Worm (Caenorhabditis elegans): ENCODE results near the gene F44E2.8.

F44E2.8 gene

ce11 chrIII:8824556-8824955 is 25.1 kb downstream of the F44E2.8 start:
- peak; percentile 93 for TF ChIP-seq aha-1 (tag)
- no peak for TF ChIP-seq lin-39 (tag; optimal IDR thresholded peaks at IDR 0.05)
- no peak for TF ChIP-seq cey-2 (tag; optimal IDR thresholded peaks at IDR 0.05; ENCODE audit: borderline replicate concordance, insufficient read depth)
- no peak for TF ChIP-seq mep-1 (tag; optimal IDR thresholded peaks at IDR 0.05)
- no peak for TF ChIP-seq lsy-2 (tag; optimal IDR thresholded peaks at IDR 0.05)
- TF ChIP-seq nhr-237 (tag; optimal IDR thresholded peaks at IDR 0.05), result no peak

DNA sequence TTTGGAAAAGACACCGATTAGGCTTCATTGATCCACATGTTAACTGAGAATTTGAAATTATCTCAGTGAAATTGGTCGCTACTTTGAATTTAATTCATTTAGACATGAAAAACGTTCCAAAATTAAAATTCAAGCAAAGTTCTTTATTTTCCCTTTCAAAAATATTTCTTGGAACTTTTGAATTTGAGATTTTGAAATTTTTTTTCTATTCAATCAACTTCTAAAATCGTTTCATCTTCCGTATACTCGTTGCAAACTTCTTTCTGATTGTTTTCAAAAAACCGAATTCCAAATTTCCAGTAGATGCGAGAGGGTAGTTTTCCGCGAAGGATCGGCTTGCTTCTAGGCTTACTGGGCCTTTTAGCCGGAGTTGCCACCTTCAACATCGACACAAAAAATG is 31.1 kb downstream of the F44E2.8 start, which contains the start of gene pat-2:
Gene pat-2, plus strand, starts transcription at position 301 of the 400 bp plus-strand sequence.
- TF ChIP-seq ces-1 (GFP tag; optimal IDR thresholded peaks at IDR 0.05) (no peak), aha-1 (tag) (peak; percentile 8), mes-2 (tag; optimal IDR thresholded peaks at IDR 0.05; ENCODE audit: poor library complexity, severe bottlenecking) (no peak), daf-16 (GFP tag; optimal IDR thresholded peaks at IDR 0.05) (no peak), daf-16 (tag; optimal IDR thresholded peaks at IDR 0.05) (no peak), lsy-2 (tag; optimal IDR thresholded peaks at IDR 0.05) (no peak)

DNA sequence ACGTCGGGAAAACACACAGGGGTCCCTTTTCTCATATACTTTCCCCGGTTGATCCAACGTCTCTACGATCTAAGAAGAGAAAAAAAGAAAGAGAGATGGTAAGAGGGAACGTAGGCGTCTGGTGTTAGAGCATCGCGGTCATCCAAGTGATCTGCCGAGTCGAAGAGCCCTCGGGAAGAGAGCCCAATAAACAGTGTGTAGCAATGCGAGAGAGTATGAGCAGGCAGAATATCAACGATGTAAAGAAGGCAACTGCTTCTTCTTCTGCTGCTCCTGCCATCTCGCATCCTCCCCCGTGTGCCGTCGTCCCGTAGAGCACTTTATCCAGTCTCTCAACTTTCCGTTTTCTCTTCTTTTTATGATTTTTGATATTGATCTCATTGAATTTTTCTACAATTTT is 34.0 kb downstream of the F44E2.8 start:
- TF ChIP-seq hmg-1.1 (GFP tag; IDR thresholded peaks at IDR 0.05), result 0 out of 2 replicates have a peak, but pooled peaks have one; percentile 39
- no peak for TF ChIP-seq spr-3 (GFP tag; optimal IDR thresholded peaks at IDR 0.05)
- peak; percentile 39 for TF ChIP-seq hlh-11 (tag; optimal IDR thresholded peaks at IDR 0.05)
- TF ChIP-seq aha-1 (tag), result peak; percentile 67

DNA sequence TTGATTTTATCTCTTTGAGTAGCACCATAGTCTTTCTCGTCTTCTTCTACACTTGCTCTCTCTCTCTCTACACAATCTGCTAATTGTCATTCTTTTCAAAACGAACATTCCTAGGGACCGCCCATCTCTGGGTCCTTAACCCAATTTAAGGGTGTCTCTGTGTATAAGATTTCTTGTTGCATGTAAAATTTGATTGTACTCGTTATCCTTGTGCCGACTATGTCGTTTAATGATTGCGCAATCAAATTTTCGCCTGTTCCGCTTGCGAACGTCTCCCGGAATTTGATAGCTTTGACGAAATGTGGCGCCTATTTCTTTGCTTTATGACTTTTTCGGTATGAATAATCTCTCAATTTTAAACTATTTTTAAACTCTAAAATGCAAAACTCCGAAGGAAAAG is 38.6 kb downstream of the F44E2.8 start:
- TF ChIP-seq Y105C5A.15 (GFP tag; IDR thresholded peaks at IDR 0.05), result no peak
- no peak for TF ChIP-seq F44E2.7 (GFP tag; IDR thresholded peaks at IDR 0.05)
- TF ChIP-seq lsy-2 (tag; optimal IDR thresholded peaks at IDR 0.05), result peak in 1 of 2 experiments; percentile 6
- peak in 1 of 2 experiments; percentile 68 for TF ChIP-seq unc-62 (GFP tag; optimal IDR thresholded peaks at IDR 0.05 in 1 of 2)
- no peak for TF ChIP-seq unc-62 (tag; optimal IDR thresholded peaks at IDR 0.05)
- TF ChIP-seq fkh-10 (GFP tag; optimal IDR thresholded peaks at IDR 0.05), result peak; percentile 81
- TF ChIP-seq ctbp-1 (GFP tag; IDR thresholded peaks at IDR 0.05), result 0 out of 2 replicates have a peak, but pooled peaks have one; percentile 23
- peak; percentile 90 for TF ChIP-seq ces-1 (GFP tag; optimal IDR thresholded peaks at IDR 0.05)

- no peak for TF ChIP-seq lin-39 (tag; optimal IDR thresholded peaks at IDR 0.05)
- TF ChIP-seq F10B5.3 (tag; optimal IDR thresholded peaks at IDR 0.05), result no peak
- no peak for TF ChIP-seq ceh-44 (GFP tag; IDR thresholded peaks at IDR 0.05)
- TF ChIP-seq arid-1 (GFP tag; conservative IDR thresholded peaks at IDR 0.05), result no peak
- TF ChIP-seq nhr-6 (tag; optimal IDR thresholded peaks at IDR 0.05), result no peak
- TF ChIP-seq nhr-77 (tag; optimal IDR thresholded peaks at IDR 0.05), result no peak
- TF ChIP-seq ZK546.5 (tag; optimal IDR thresholded peaks at IDR 0.05), result no peak
- TF ChIP-seq ztf-7 (tag; optimal IDR thresholded peaks at IDR 0.05), result no peak
- TF ChIP-seq hlh-30 (tag; optimal IDR thresholded peaks at IDR 0.05; ENCODE audit: insufficient read depth), result peak; percentile 47
- no peak for TF ChIP-seq lim-7 (GFP tag; IDR thresholded peaks at IDR 0.05)
- no peak for TF ChIP-seq mxl-2 (GFP tag; conservative IDR thresholded peaks at IDR 0.05)
- no peak for TF ChIP-seq lin-1 (GFP tag; IDR thresholded peaks at IDR 0.05)
- TF ChIP-seq dpl-1 (GFP tag; optimal IDR thresholded peaks at IDR 0.05), result peak; percentile 92
- TF ChIP-seq ctbp-1 (GFP tag; IDR thresholded peaks at IDR 0.05), result no peak
- no peak for TF ChIP-seq Y75B8A.6 (GFP tag; IDR thresholded peaks at IDR 0.05)
- no peak for TF ChIP-seq aly-2 (tag; optimal IDR thresholded peaks at IDR 0.05)
- no peak for TF ChIP-seq cey-2 (tag; optimal IDR thresholded peaks at IDR 0.05; ENCODE audit: borderline replicate concordance, insufficient read depth)
- no peak for TF ChIP-seq hif-1 (tag; optimal IDR thresholded peaks at IDR 0.05)
- TF ChIP-seq madf-5 (GFP tag; IDR thresholded peaks at IDR 0.05), result no peak
- TF ChIP-seq hlh-11 (tag; optimal IDR thresholded peaks at IDR 0.05), result peak; percentile 8
- peak; percentile 48 for TF ChIP-seq mes-2 (tag; optimal IDR thresholded peaks at IDR 0.05; ENCODE audit: poor library complexity, severe bottlenecking)
- TF ChIP-seq nhr-41 (GFP tag; IDR thresholded peaks at IDR 0.05), result no peak
- no peak for TF ChIP-seq ZK337.2 (GFP tag; IDR thresholded peaks at IDR 0.05)
- peak in 1 of 2 experiments; percentile 39 for TF ChIP-seq unc-62 (GFP tag; optimal IDR thresholded peaks at IDR 0.05 in 1 of 2)
- TF ChIP-seq unc-62 (tag; optimal IDR thresholded peaks at IDR 0.05), result no peak
- no peak for TF ChIP-seq nhr-11 (tag; optimal IDR thresholded peaks at IDR 0.05)
- TF ChIP-seq rbr-2 (tag; optimal IDR thresholded peaks at IDR 0.05), result no peak
- no peak for TF ChIP-seq lin-29 (GFP tag; IDR thresholded peaks at IDR 0.05)
- no peak for TF ChIP-seq mdt-29 (GFP tag; IDR thresholded peaks at IDR 0.05)
Measured at ce11 chrIII:8809245-8809971, 40.3 kb downstream of the F44E2.8 start, which contains the start of gene prx-19. TSS of gene prx-19 (minus strand) at chrIII:8809295.
